Fruit fly (Drosophila melanogaster): Measurements from ENCODE around the gene CG31546.

The CG31546 gene

DNA sequence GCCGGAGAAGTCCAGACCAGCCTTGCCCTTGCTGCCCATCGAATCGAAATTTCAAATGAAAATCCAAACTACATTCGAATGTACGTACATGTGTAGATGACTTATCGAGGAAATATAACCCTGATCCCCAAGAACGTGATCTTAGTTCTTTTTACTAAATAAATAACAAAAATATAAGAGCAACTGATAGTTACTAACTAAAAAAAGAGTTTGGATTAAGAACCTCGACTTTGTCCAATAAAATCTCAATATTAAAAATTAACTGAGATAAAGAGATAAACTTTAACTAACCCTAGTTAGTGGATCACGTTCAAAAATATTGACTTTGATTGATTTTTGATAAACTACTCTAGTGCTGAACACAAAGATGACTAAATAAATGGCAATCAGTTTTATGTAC lies at the start of gene CG31546:
TSS of gene CG31546 (minus strand) at position 101 of the 400 bp plus-strand sequence.
- TF ChIP-seq CG8478 (optimal IDR thresholded peaks at IDR 0.05) = no peak
- TF ChIP-seq CTCF (optimal IDR thresholded peaks at IDR 0.05) = no peak

DNA sequence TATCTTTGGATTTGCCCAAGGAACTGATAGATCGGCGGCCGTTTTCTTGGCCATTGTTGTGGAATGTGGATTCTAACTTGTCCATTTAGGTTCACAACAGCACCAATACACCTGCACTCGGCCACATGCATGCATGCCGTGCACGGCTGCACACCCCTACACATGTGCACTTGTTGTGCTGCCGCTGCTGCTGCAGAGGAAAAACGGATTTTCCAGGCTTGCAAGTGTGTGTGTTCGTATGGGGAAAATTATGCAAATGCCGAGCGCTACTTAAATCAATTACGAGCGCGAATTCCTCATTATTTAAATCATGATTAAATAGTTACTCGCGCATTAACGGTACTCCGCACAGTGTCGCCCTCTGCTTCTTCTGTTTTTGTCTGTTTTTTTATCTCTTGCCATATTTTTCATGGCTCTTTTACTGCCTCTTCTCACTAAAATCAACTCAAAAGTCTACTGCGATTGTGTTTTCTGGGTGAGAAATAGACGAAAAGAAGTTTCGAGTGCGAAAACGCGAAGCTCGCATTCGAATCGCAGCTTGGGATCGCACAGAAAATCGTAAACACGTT lies 49.2 kb upstream of the CG31546 start:
- TF ChIP-seq CG8478 (optimal IDR thresholded peaks at IDR 0.05) = no peak
- no peak for TF ChIP-seq CTCF (optimal IDR thresholded peaks at IDR 0.05)

dm6 chr3R:5682921-5683748 lies 47.7 kb upstream of the CG31546 start:
- TF ChIP-seq CG8478 (optimal IDR thresholded peaks at IDR 0.05) (no peak), CTCF (optimal IDR thresholded peaks at IDR 0.05) (no peak)

dm6 chr3R:5682238-5682637 lies 46.8 kb upstream of the CG31546 start:
- TF ChIP-seq CG8478 (optimal IDR thresholded peaks at IDR 0.05) (no peak), CTCF (optimal IDR thresholded peaks at IDR 0.05) (no peak)

dm6 chr3R:5672658-5673217 lies 37.3 kb upstream of the CG31546 start:
- TF ChIP-seq CG8478 (optimal IDR thresholded peaks at IDR 0.05) (no peak), CTCF (optimal IDR thresholded peaks at IDR 0.05) (no peak)

DNA sequence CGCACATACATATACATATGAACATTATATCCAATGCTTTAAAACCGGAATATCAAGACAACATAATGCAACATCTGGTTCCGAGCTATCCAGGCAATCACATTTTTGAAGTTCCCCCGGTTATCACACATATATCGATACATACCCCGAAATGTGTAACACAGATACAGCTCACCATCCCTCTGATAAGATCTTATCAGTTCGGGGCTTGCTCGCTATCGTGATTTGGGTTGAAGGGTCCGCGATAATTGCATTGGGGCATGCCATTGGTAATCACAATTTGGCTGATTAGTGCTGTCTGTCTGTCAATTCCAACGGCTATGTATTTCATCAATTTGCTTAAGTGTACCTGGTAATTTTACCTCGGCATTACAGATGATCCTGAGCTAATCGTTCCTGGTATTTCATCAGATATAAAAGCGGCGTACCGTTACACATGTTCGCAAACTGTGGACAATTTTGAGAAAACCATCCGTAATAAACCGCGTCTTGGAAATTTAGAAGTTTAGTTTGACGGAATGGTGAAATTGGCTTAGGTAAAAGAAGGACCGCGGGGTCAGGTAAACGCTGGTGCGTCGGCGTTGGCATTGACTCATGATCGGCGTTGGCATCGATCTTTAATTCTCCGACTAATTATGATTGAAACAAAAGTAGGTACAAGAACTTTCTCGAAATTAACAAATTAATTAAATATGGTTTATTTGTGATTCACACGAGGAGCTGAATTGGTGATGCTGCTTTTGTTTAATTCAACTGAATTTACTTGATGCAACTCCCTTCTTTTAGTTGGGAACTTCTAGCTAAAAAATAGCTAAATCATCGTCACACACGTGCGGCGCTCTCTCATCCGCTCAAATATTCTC lies 36.6 kb upstream of the CG31546 start:
- no peak for TF ChIP-seq CG8478 (optimal IDR thresholded peaks at IDR 0.05)
- no peak for TF ChIP-seq CTCF (optimal IDR thresholded peaks at IDR 0.05)

- TF ChIP-seq CG8478 (optimal IDR thresholded peaks at IDR 0.05) = no peak
- no peak for TF ChIP-seq CTCF (optimal IDR thresholded peaks at IDR 0.05)
Measured at dm6 chr3R:5671265-5671663, 35.8 kb upstream of the CG31546 start.

- TF ChIP-seq CTCF (optimal IDR thresholded peaks at IDR 0.05) (no peak), CG8478 (optimal IDR thresholded peaks at IDR 0.05) (no peak)
Measured at dm6 chr3R:5670660-5671264, 35.3 kb upstream of the CG31546 start.

dm6 chr3R:5669740-5670659 lies 34.6 kb upstream of the CG31546 start:
- no peak for TF ChIP-seq CG8478 (optimal IDR thresholded peaks at IDR 0.05)

dm6 chr3R:5668928-5669739 lies 33.7 kb upstream of the CG31546 start, which contains the start of the genes Xe7 and Atg17:
Gene Xe7 (minus strand): TSS chr3R:5669334.
Gene Atg17 (plus strand): TSS chr3R:5669713.
- TF ChIP-seq CG8478 (optimal IDR thresholded peaks at IDR 0.05) (no peak), CTCF (optimal IDR thresholded peaks at IDR 0.05) (no peak)

dm6 chr3R:5660198-5660893 lies 24.9 kb upstream of the CG31546 start, which contains the start of gene Wdr33:
Gene Wdr33 (plus strand): TSS chr3R:5660635.
- TF ChIP-seq CTCF (optimal IDR thresholded peaks at IDR 0.05) (no peak), CG8478 (optimal IDR thresholded peaks at IDR 0.05) (no peak)

- TF ChIP-seq CG8478 (optimal IDR thresholded peaks at IDR 0.05) (no peak), CTCF (optimal IDR thresholded peaks at IDR 0.05) (no peak)
Measured at dm6 chr3R:5659829-5660197, 24.4 kb upstream of the CG31546 start, which contains the start of gene CG2182. Gene CG2182 (minus strand): TSS chr3R:5659912.
